Worm (Caenorhabditis elegans) whole organism, late embryonic: ENCODE results near the gene B0432.11.

ENCODE experiments used
- C08G9.2 ChIP-seq: sonication (generic microtip); optimal IDR thresholded peaks from 2 replicates; lab custom pipeline; 2016; ENCODE audit warnings: mild to moderate bottlenecking, missing genetic modification characterization, moderate library complexity, missing compliant biosample characterization
- F13H6.1 ChIP-seq: sonication (generic microtip); optimal IDR thresholded peaks from 2 replicates; lab custom pipeline; 2016; ENCODE audit warnings: missing genetic modification characterization, missing compliant biosample characterization
- K09A11.1 ChIP-seq: sonication (generic microtip); optimal IDR thresholded peaks from 2 replicates; lab custom pipeline; 2017; ENCODE audit warnings: antibody characterized with exemption, mild to moderate bottlenecking, missing genetic modification characterization, missing compliant biosample characterization; ENCODE audit not compliant: insufficient read depth
- T23F11.4 ChIP-seq: fragments of 200-800 bp; sonication (Bioruptor generic); optimal IDR thresholded peaks from 2 replicates; lab custom pipeline; 2018; ENCODE audit warnings: mild to moderate bottlenecking, missing genetic modification characterization, missing compliant biosample characterization
- ahr-1 ChIP-seq: sonication (generic microtip); optimal IDR thresholded peaks from 2 replicates; lab custom pipeline; 2016; ENCODE audit warnings: missing genetic modification characterization, missing compliant biosample characterization
- ceh-14 ChIP-seq: sonication (generic microtip); optimal IDR thresholded peaks from 2 replicates; lab custom pipeline; 2016; ENCODE audit warnings: missing genotype, missing genetic modification characterization, missing compliant biosample characterization
- ceh-18 ChIP-seq: sonication (generic microtip); optimal IDR thresholded peaks from 2 replicates; lab custom pipeline; 2016; ENCODE audit warnings: missing genetic modification characterization, missing compliant biosample characterization
- ceh-24 ChIP-seq: sonication (generic microtip); optimal IDR thresholded peaks from 2 replicates; lab custom pipeline; 2016; ENCODE audit warnings: mild to moderate bottlenecking, missing genetic modification characterization, missing compliant biosample characterization
- ceh-31 ChIP-seq: sonication (generic microtip); optimal IDR thresholded peaks from 2 replicates; lab custom pipeline; 2016; ENCODE audit warnings: missing genetic modification characterization, missing compliant biosample characterization
- ceh-6 ChIP-seq: fragments of 200-800 bp; sonication (Bioruptor generic); optimal IDR thresholded peaks from 2 replicates; lab custom pipeline; 2018; ENCODE audit warnings: mild to moderate bottlenecking, missing genetic modification characterization, missing compliant biosample characterization
- che-1 ChIP-seq: sonication (generic microtip); optimal IDR thresholded peaks from 2 replicates; lab custom pipeline; 2016; ENCODE audit warnings: mild to moderate bottlenecking, missing genetic modification characterization, missing compliant biosample characterization
- elt-2 ChIP-seq: sonication (generic microtip); optimal IDR thresholded peaks from 2 replicates; lab custom pipeline; 2016; ENCODE audit warnings: missing genetic modification reagents, missing genetic modification characterization, missing compliant biosample characterization
- fax-1 ChIP-seq: sonication (generic microtip); optimal IDR thresholded peaks from 2 replicates; lab custom pipeline; 2016; ENCODE audit warnings: missing genotype, missing genetic modification characterization, missing compliant biosample characterization
- fkh-10 ChIP-seq: fragments of 150-350 bp; optimal IDR thresholded peaks from 2 replicates; lab custom pipeline; 2014; ENCODE audit warnings: missing biosample characterization, missing genetic modification reagents, missing genetic modification characterization
- gmeb-2 ChIP-seq: sonication (generic microtip); optimal IDR thresholded peaks from 2 replicates; lab custom pipeline; 2016; ENCODE audit warnings: missing genetic modification characterization, inconsistent platforms, missing compliant biosample characterization
- hlh-13 ChIP-seq: fragments of 200-800 bp; sonication (Bioruptor generic); optimal IDR thresholded peaks from 2 replicates; lab custom pipeline; 2018; ENCODE audit warnings: mild to moderate bottlenecking, missing genetic modification characterization, missing compliant biosample characterization
- hlh-15 ChIP-seq: sonication (generic microtip); optimal IDR thresholded peaks from 2 replicates; lab custom pipeline; 2016; ENCODE audit warnings: missing genetic modification characterization, missing compliant biosample characterization
- hlh-30 ChIP-seq: sonication (generic microtip); optimal IDR thresholded peaks from 2 replicates; lab custom pipeline; 2017; ENCODE audit warnings: antibody characterized with exemption, missing genetic modification characterization, missing compliant biosample characterization; ENCODE audit not compliant: insufficient read depth
- lim-6 ChIP-seq: sonication (generic microtip); optimal IDR thresholded peaks from 2 replicates; lab custom pipeline; 2016; ENCODE audit warnings: missing genetic modification characterization, missing compliant biosample characterization
- madf-2 ChIP-seq: sonication (generic microtip); optimal IDR thresholded peaks from 2 replicates; lab custom pipeline; 2017; ENCODE audit warnings: missing genetic modification characterization, missing compliant biosample characterization
- nfya-1 ChIP-seq: sonication (generic microtip); optimal IDR thresholded peaks from 2 replicates; lab custom pipeline; 2017; ENCODE audit warnings: missing genetic modification characterization, mild to moderate bottlenecking, missing compliant biosample characterization, antibody characterized with exemption, moderate library complexity
- nhr-11 ChIP-seq: fragments of 150-350 bp; optimal IDR thresholded peaks from 2 replicates; lab custom pipeline; 2014; ENCODE audit warnings: missing biosample characterization, missing genetic modification characterization
- pax-1 ChIP-seq: fragments of 150-350 bp; optimal IDR thresholded peaks from 2 replicates; lab custom pipeline; 2014; ENCODE audit warnings: missing biosample characterization, missing genetic modification characterization
- pha-2 ChIP-seq: sonication (generic microtip); optimal IDR thresholded peaks from 2 replicates; lab custom pipeline; 2017; ENCODE audit warnings: mild to moderate bottlenecking, missing genetic modification characterization, missing compliant biosample characterization
- pha-4 ChIP-seq: fragments of 150-350 bp; optimal IDR thresholded peaks from 2 replicates; lab custom pipeline; 2018; ENCODE audit warnings: missing biosample characterization, missing genetic modification reagents, missing genetic modification characterization
- pqm-1 ChIP-seq: sonication (generic microtip); optimal IDR thresholded peaks from 2 replicates; lab custom pipeline; 2016; ENCODE audit warnings: missing genetic modification characterization, missing compliant biosample characterization
- pros-1 ChIP-seq: fragments of 150-350 bp; optimal IDR thresholded peaks from 2 replicates; lab custom pipeline; 2014; ENCODE audit warnings: missing biosample characterization, missing genetic modification reagents, missing genetic modification characterization
- rnt-1 ChIP-seq: sonication (generic microtip); optimal IDR thresholded peaks from 2 replicates; lab custom pipeline; 2016; ENCODE audit warnings: missing genetic modification characterization, missing compliant biosample characterization
- sdc-2 ChIP-seq: sonication (generic microtip); optimal IDR thresholded peaks from 2 replicates; lab custom pipeline; 2016; ENCODE audit warnings: missing genotype, missing genetic modification characterization, missing compliant biosample characterization
- syd-9 ChIP-seq: sonication (generic microtip); optimal IDR thresholded peaks from 2 replicates; lab custom pipeline; 2016; ENCODE audit warnings: mild to moderate bottlenecking, missing genetic modification characterization, moderate library complexity, missing compliant biosample characterization
- tbx-2 ChIP-seq: sonication (generic microtip); optimal IDR thresholded peaks from 2 replicates; lab custom pipeline; 2016; ENCODE audit warnings: missing genetic modification characterization, missing compliant biosample characterization
- tbx-7 ChIP-seq: sonication (generic microtip); optimal IDR thresholded peaks from 2 replicates; lab custom pipeline; 2016; ENCODE audit warnings: missing genotype, missing genetic modification characterization, missing compliant biosample characterization
- unc-3 ChIP-seq, 2 experiments: fragments of 200-800 bp in 1 of 2; sonication (Bioruptor generic) in 1 of 2; sonication (generic microtip) in 1 of 2; conservative IDR thresholded peaks in 1 of 2; optimal IDR thresholded peaks in 1 of 2; 2 replicates each; pipeline versions ENCODE4 v1.3.6 to Lab custom; 2016 to 2022; ENCODE audit warnings: missing compliant biosample characterization in 2 of 2, missing genetic modification characterization in 2 of 2, missing genetic modification reagents in 1 of 2
- unc-86 ChIP-seq: sonication (generic microtip); optimal IDR thresholded peaks from 2 replicates; lab custom pipeline; 2016; ENCODE audit warnings: missing genetic modification characterization, missing compliant biosample characterization

Gene B0432.11

DNA sequence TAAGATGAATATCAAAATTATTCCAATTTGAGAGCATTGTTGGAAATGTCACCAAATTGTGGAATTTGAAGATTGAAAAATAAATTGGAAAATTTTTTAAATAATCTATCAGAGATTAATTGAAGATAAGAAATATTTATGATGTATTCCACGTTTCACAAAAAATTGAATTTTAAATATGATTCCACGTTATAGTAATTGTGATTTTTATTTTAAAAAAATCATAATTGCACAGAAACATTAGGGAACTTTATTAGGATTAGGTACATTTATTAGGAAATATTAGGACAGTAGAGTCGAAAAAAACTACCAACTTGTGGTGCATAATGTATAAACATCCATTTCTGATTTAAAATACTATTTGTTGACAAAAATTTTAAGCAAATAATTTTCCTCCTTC, at the start of gene B0432.11:
TSS of gene B0432.11 (minus strand) at position 101 of the 400 bp plus-strand sequence.
- TF ChIP-seq ahr-1 (tag; lab: Kevin White, UChicago) (no peak), nhr-11 (no peak), pros-1 (no peak)

DNA sequence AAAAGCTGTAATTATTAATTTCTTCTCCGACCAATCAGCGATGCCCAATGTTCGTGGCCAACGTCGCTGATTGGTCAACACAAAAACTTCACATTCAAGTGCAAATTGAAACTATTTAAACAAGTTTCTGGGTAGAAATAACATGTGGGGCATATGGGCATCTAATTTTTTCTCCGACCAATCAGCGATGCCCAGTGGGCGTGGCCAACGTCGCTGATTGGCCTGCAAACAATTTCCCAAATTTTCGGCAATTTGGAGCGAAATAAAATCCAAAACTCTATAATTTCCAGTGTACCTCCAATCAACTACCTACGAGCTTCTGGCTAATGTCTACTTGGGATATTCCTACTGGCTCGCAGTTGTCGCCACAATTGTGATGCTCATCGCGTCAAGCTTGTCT, 46.8 kb upstream of the B0432.11 start:
- TF ChIP-seq tbx-2 (tag; lab: Kevin White, UChicago) = no peak
- no peak for TF ChIP-seq C08G9.2
- TF ChIP-seq F13H6.1 (tag; lab: Kevin White, UChicago) = no peak
- TF ChIP-seq pha-4 (tag; lab: Kevin White, UChicago) = no peak
- TF ChIP-seq nfya-1 (tag; lab: Kevin White, UChicago) = peak; percentile 98
- TF ChIP-seq ceh-6 = no peak
- no peak for TF ChIP-seq gmeb-2 (tag; lab: Kevin White, UChicago)

DNA sequence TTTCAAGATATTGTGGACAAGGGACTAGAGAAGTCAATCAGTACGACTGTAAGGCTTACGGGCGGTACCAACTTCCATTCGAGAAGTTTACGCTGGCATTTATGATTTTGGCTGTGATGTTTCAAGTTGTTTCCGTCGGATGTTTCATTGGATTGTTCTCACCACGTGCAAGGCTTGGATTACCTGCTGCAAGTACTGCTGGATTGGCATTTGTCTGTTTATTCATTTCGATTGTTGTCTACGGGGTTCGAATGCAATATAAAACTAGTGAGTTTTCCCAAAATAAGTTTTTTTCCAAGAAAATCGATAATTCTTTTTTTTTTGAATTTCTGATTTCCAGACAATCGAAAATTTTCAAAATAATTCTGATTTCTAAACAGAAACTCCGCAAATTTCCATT, 46.2 kb upstream of the B0432.11 start:
- TF ChIP-seq unc-3 (GFP tag; conservative IDR thresholded peaks at IDR 0.05; lab: Robert Waterston, UW) = no peak
- no peak for TF ChIP-seq unc-3 (tag; optimal IDR thresholded peaks at IDR 0.05; lab: Kevin White, UChicago)
- TF ChIP-seq madf-2 (tag; lab: Kevin White, UChicago) = no peak
- no peak for TF ChIP-seq syd-9
- TF ChIP-seq pax-1 (tag; lab: Kevin White, UChicago) = no peak
- no peak for TF ChIP-seq ceh-14 (tag; lab: Kevin White, UChicago)
- no peak for TF ChIP-seq T23F11.4
- TF ChIP-seq fkh-10 = no peak
- no peak for TF ChIP-seq tbx-7 (tag; lab: Kevin White, UChicago)
- TF ChIP-seq nhr-11 = no peak
- no peak for TF ChIP-seq elt-2
- no peak for TF ChIP-seq nfya-1 (tag; lab: Kevin White, UChicago)
- TF ChIP-seq ceh-18 (tag; lab: Kevin White, UChicago) = no peak
- TF ChIP-seq ceh-24 = no peak
- no peak for TF ChIP-seq hlh-30 (tag; lab: Kevin White, UChicago)

DNA sequence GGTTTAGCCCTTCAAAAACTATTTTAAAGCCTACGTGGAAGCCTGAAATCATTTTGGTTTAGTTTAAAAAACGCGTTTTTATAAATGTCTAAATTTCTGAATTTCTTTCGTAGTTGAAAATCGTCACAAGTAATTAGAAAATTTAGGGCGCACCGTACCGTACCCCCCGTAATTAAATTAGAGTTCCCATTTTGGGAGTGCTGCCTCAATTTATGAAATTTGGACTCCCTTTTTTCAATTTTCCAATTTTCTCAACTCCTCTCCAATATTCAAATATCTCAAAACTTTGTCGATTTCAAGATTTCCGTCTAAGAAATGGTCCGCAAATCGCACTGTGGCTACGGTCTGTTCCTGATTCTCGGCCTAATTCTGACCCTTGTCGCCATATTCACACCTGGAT, 45.7 kb upstream of the B0432.11 start, which contains the start of gene clc-31:
TSS of gene clc-31 (plus strand) at position 301 of the 400 bp plus-strand sequence.
- TF ChIP-seq madf-2 (tag; lab: Kevin White, UChicago) (no peak), unc-86 (tag; lab: Kevin White, UChicago) (no peak), hlh-13 (GFP tag; lab: Kevin White, UChicago) (no peak), ceh-31 (tag; lab: Kevin White, UChicago) (no peak), unc-3 (GFP tag; conservative IDR thresholded peaks at IDR 0.05; lab: Robert Waterston, UW) (no peak), unc-3 (tag; optimal IDR thresholded peaks at IDR 0.05; lab: Kevin White, UChicago) (no peak), tbx-7 (tag; lab: Kevin White, UChicago) (no peak), rnt-1 (tag; lab: Kevin White, UChicago) (no peak), pha-2 (tag; lab: Kevin White, UChicago) (no peak), C08G9.2 (no peak), sdc-2 (tag; lab: Kevin White, UChicago) (no peak), hlh-15 (tag; lab: Kevin White, UChicago) (no peak), pax-1 (tag; lab: Kevin White, UChicago) (no peak), pqm-1 (tag; lab: Kevin White, UChicago) (no peak), elt-2 (no peak), fax-1 (tag; lab: Kevin White, UChicago) (no peak), che-1 (tag; lab: Kevin White, UChicago) (no peak), lim-6 (tag; lab: Kevin White, UChicago) (no peak), ceh-14 (tag; lab: Kevin White, UChicago) (no peak), K09A11.1 (tag; lab: Kevin White, UChicago) (no peak)
